Worm (Caenorhabditis elegans) whole organism, early embryonic: ENCODE data around the gene cst-1.

Source experiments
- hnd-1 ChIP-seq: sonication (generic microtip); optimal IDR thresholded peaks from 2 replicates; lab custom pipeline; 2016; ENCODE audit warnings: missing genetic modification characterization, missing compliant biosample characterization
- tbx-37 ChIP-seq: fragments of 200-800 bp; sonication (Bioruptor generic); conservative IDR thresholded peaks from 2 replicates; pipeline ENCODE4 v1.3.6; 2022; ENCODE audit warnings: missing genetic modification reagents, missing genetic modification characterization, missing compliant biosample characterization

ce11 chrX:4386493-4386892, 47.1 kb downstream of the cst-1 start:
- TF ChIP-seq tbx-37 (no peak), hnd-1 (tag; lab: Kevin White, UChicago) (no peak)
